Worm (Caenorhabditis elegans) whole organism, young adult: ENCODE measurements around the gene ttc-17.

Experiments used
- B0336.3 ChIP-seq: fragments of 200-800 bp; sonication (Bioruptor generic); IDR thresholded peaks from 2 replicates; pipeline ENCODE4 v1.3.6; 2022; ENCODE audit warnings: missing genetic modification characterization, missing compliant biosample characterization
- F10E7.11 ChIP-seq: sonication (generic microtip); optimal IDR thresholded peaks from 2 replicates; lab custom pipeline; 2017; ENCODE audit warnings: mild to moderate bottlenecking, missing genetic modification characterization, moderate library complexity, missing compliant biosample characterization
- F57C9.4 ChIP-seq: sonication (generic microtip); optimal IDR thresholded peaks from 2 replicates; lab custom pipeline; 2017; ENCODE audit warnings: mild to moderate bottlenecking, missing genetic modification characterization, missing compliant biosample characterization
- K11D2.4 ChIP-seq: fragments of 200-800 bp; sonication (Bioruptor generic); IDR thresholded peaks from 2 replicates; pipeline ENCODE4 v1.3.6; 2022; ENCODE audit warnings: missing genetic modification reagents, missing genetic modification characterization, missing compliant biosample characterization
- Y95B8A.8 ChIP-seq: fragments of 200-800 bp; sonication (Bioruptor generic); IDR thresholded peaks from 2 replicates; pipeline ENCODE4 v1.3.6; 2022; ENCODE audit warnings: missing genetic modification reagents, missing genetic modification characterization, missing compliant biosample characterization
- aptf-2 ChIP-seq: fragments of 200-800 bp; sonication (Bioruptor generic); conservative IDR thresholded peaks from 2 replicates; pipeline ENCODE4 v1.3.6; 2022; ENCODE audit warnings: missing genetic modification reagents, missing genetic modification characterization, missing compliant biosample characterization
- aptf-3 ChIP-seq: fragments of 200-800 bp; sonication (Bioruptor generic); IDR thresholded peaks from 2 replicates; pipeline ENCODE4 v1.3.6; 2022; ENCODE audit warnings: missing genetic modification characterization, missing compliant biosample characterization
- attf-5 ChIP-seq: fragments of 200-800 bp; sonication (Bioruptor generic); optimal IDR thresholded peaks from 2 replicates; lab custom pipeline; 2018; ENCODE audit warnings: mild to moderate bottlenecking, missing genetic modification characterization, missing compliant biosample characterization
- dpl-1 ChIP-seq: fragments of 150-350 bp; optimal IDR thresholded peaks from 2 replicates; lab custom pipeline; 2014; ENCODE audit warnings: missing biosample characterization, missing genetic modification reagents, missing genetic modification characterization
- efl-1 ChIP-seq: fragments of 150-350 bp; optimal IDR thresholded peaks from 2 replicates; lab custom pipeline; 2014; ENCODE audit warnings: missing biosample characterization, missing genetic modification reagents, missing genetic modification characterization
- egl-18 ChIP-seq: fragments of 200-800 bp; sonication (Bioruptor generic); IDR thresholded peaks from 2 replicates; pipeline ENCODE4 v1.3.6; 2022; ENCODE audit warnings: missing genetic modification reagents, missing genetic modification characterization, missing compliant biosample characterization
- egrh-3 ChIP-seq: fragments of 200-800 bp; sonication (Bioruptor generic); IDR thresholded peaks from 2 replicates; pipeline ENCODE4 v1.3.6; 2022; ENCODE audit warnings: missing genetic modification reagents, missing genetic modification characterization, missing compliant biosample characterization
- gei-17 ChIP-seq: fragments of 200-800 bp; sonication (Bioruptor generic); optimal IDR thresholded peaks from 2 replicates; lab custom pipeline; 2018; ENCODE audit warnings: mild to moderate bottlenecking, missing genetic modification characterization, missing compliant biosample characterization
- lin-26 ChIP-seq: fragments of 200-800 bp; sonication (Bioruptor generic); IDR thresholded peaks from 2 replicates; pipeline ENCODE4 v1.3.6; 2022; ENCODE audit warnings: missing genetic modification reagents, missing genetic modification characterization, missing compliant biosample characterization
- lin-54 ChIP-seq: fragments of 200-800 bp; sonication (Bioruptor generic); optimal IDR thresholded peaks from 2 replicates; lab custom pipeline; 2018; ENCODE audit warnings: mild to moderate bottlenecking, missing genetic modification characterization, missing compliant biosample characterization
- mes-4 ChIP-seq: sonication (generic microtip); optimal IDR thresholded peaks from 2 replicates; lab custom pipeline; 2016; ENCODE audit warnings: missing genotype, missing genetic modification characterization, missing compliant biosample characterization
- nfya-2 ChIP-seq: fragments of 200-800 bp; sonication (Bioruptor generic); IDR thresholded peaks from 2 replicates; pipeline ENCODE4 v1.3.6; 2022; ENCODE audit warnings: missing genetic modification reagents, missing genetic modification characterization, missing compliant biosample characterization
- nhr-80 ChIP-seq: sonication (generic microtip); optimal IDR thresholded peaks from 2 replicates; lab custom pipeline; 2016; ENCODE audit warnings: missing genetic modification characterization, missing compliant biosample characterization
- nhr-90 ChIP-seq: sonication (generic microtip); optimal IDR thresholded peaks from 2 replicates; lab custom pipeline; 2016; ENCODE audit warnings: missing genotype, mild to moderate bottlenecking, missing genetic modification characterization, missing compliant biosample characterization
- repo-1 ChIP-seq: sonication (generic microtip); optimal IDR thresholded peaks from 2 replicates; lab custom pipeline; 2017; ENCODE audit warnings: mild to moderate bottlenecking, missing genetic modification characterization, missing compliant biosample characterization
- unc-130 ChIP-seq: sonication (generic microtip); optimal IDR thresholded peaks from 2 replicates; lab custom pipeline; 2016; ENCODE audit warnings: missing genetic modification reagents, missing genetic modification characterization, missing compliant biosample characterization
- ztf-22 ChIP-seq: fragments of 200-800 bp; sonication (Bioruptor generic); optimal IDR thresholded peaks from 2 replicates; lab custom pipeline; 2018; ENCODE audit warnings: mild to moderate bottlenecking, missing genetic modification characterization, moderate library complexity, missing compliant biosample characterization
- ztf-25 ChIP-seq: fragments of 200-800 bp; sonication (Bioruptor generic); IDR thresholded peaks from 2 replicates; pipeline ENCODE4 v1.3.6; 2022; ENCODE audit warnings: missing genetic modification reagents, missing genetic modification characterization, missing compliant biosample characterization

Gene ttc-17

DNA sequence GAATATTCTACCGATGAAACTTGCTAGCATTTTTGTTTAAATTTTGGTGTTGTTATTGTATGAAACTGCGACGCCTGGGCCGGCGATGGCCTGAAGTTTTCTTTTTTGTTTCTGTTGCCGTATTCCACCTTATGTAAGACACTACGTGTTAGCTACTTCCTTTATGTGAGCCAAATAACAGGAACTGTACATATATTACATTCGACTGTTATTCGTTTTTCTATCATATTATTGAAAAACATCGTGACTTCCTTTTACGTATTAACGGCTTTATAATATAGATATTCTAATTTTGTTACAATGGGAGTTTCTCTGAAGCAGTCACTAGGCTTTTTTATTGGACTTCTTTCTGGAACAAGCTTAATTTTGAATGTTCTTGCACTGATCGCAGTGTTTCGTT is 48.4 kb downstream of the ttc-17 start, which contains the start of gene srx-3:
Gene srx-3 (plus strand): TSS at position 301 of the 400 bp plus-strand sequence.
- TF ChIP-seq attf-5 (GFP tag; lab: Kevin White, UChicago), result no peak
- no peak for TF ChIP-seq ztf-22
- TF ChIP-seq B0336.3, result no peak
- TF ChIP-seq unc-130 (GFP tag; lab: Kevin White, UChicago), result no peak
- no peak for TF ChIP-seq F57C9.4 (tag; lab: Kevin White, UChicago)
- no peak for TF ChIP-seq mes-4 (tag; lab: Kevin White, UChicago)
- no peak for TF ChIP-seq aptf-2 (GFP tag; lab: Robert Waterston, UW)
- no peak for TF ChIP-seq Y95B8A.8 (GFP tag; lab: Robert Waterston, UW)
- no peak for TF ChIP-seq gei-17 (GFP tag; lab: Kevin White, UChicago)
- TF ChIP-seq nfya-2 (GFP tag; lab: Robert Waterston, UW), result no peak
- TF ChIP-seq efl-1 (GFP tag; lab: Kevin White, UChicago), result no peak
- TF ChIP-seq nhr-80, result no peak

DNA sequence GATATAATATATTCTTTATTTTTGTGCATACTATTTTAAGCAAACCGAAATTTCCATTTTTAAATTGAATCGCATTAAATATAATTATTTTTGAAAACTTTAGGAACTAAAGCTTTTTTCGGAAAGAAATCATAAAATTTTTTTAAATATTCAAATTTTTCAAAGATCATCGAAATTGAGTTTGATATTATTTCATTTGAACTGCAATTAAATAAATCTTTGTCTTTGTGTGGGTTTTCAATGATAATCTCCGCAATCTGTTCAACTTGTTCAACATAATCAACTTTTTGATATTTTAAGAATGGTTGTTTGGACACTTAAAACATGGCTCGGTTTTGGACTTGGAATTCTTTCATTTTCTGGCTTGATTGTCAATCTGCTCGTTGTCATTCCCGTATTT is 52.3 kb downstream of the ttc-17 start, which contains the start of gene srx-2:
Gene srx-2 (plus strand): TSS at position 301 of the 400 bp plus-strand sequence.
- TF ChIP-seq K11D2.4 (no peak), egl-18 (GFP tag; lab: Robert Waterston, UW) (no peak), F10E7.11 (no peak), aptf-3 (no peak), dpl-1 (no peak), ztf-25 (GFP tag; lab: Robert Waterston, UW) (no peak), lin-54 (no peak), lin-26 (GFP tag; lab: Robert Waterston, UW) (no peak), egrh-3 (GFP tag; lab: Robert Waterston, UW) (no peak), nhr-90 (tag; lab: Kevin White, UChicago) (no peak), repo-1 (tag; lab: Kevin White, UChicago) (no peak)
